Fruit fly (Drosophila melanogaster) whole organism, embryonic: Measurements from ENCODE around the gene CG42449.

Experiments used
- CG10274 ChIP-seq: fragments of 200-800 bp; sonication (Bioruptor generic); optimal IDR thresholded peaks from 3 replicates; lab custom pipeline; 2017; ENCODE audit warnings: missing biosample characterization, mild to moderate bottlenecking, missing genetic modification characterization
- CG10979 ChIP-seq: fragments of 200-800 bp; sonication (Bioruptor generic); optimal IDR thresholded peaks from 2 replicates; lab custom pipeline; 2018; ENCODE audit warnings: missing biosample characterization, mild to moderate bottlenecking, missing genetic modification characterization, moderate library complexity
- CG11247 ChIP-seq: fragments of 200-800 bp; sonication (Bioruptor generic); IDR thresholded peaks from 2 replicates; pipeline ENCODE4 v1.3.6; 2022; ENCODE audit warnings: missing biosample characterization, missing genetic modification characterization
- CG11504 ChIP-seq: fragments of 200-800 bp; sonication (Bioruptor generic); optimal IDR thresholded peaks from 3 replicates; lab custom pipeline; 2019; ENCODE audit warnings: missing biosample characterization, mild to moderate bottlenecking, missing genetic modification characterization, moderate library complexity
- CG12071 ChIP-seq: fragments of 200-800 bp; sonication (Bioruptor generic); optimal IDR thresholded peaks from 3 replicates; lab custom pipeline; 2018; ENCODE audit warnings: missing biosample characterization, mild to moderate bottlenecking, missing genetic modification characterization
- CG13775 ChIP-seq: fragments of 200-800 bp; sonication (Bioruptor generic); optimal IDR thresholded peaks from 3 replicates; lab custom pipeline; 2017; ENCODE audit warnings: missing biosample characterization, mild to moderate bottlenecking, missing genetic modification characterization
- CG17186 ChIP-seq: fragments of 200-800 bp; sonication (Bioruptor generic); optimal IDR thresholded peaks from 3 replicates; lab custom pipeline; 2017; ENCODE audit warnings: missing biosample characterization, missing genetic modification reagents, missing genetic modification characterization
- CG18476 ChIP-seq: fragments of 200-800 bp; sonication (Bioruptor generic); optimal IDR thresholded peaks from 2 replicates; lab custom pipeline; 2016; ENCODE audit warnings: missing biosample characterization, mild to moderate bottlenecking, missing genetic modification characterization
- CG2678 ChIP-seq: fragments of 200-800 bp; sonication (Bioruptor generic); optimal IDR thresholded peaks from 3 replicates; lab custom pipeline; 2019; ENCODE audit warnings: missing biosample characterization, mild to moderate bottlenecking, missing genetic modification characterization, moderate library complexity
- CG30431 ChIP-seq: fragments of 200-800 bp; sonication (Bioruptor generic); optimal IDR thresholded peaks from 2 replicates; lab custom pipeline; 2017; ENCODE audit warnings: missing biosample characterization, missing genetic modification characterization
- CG33557 ChIP-seq: fragments of 200-800 bp; sonication (Bioruptor generic); optimal IDR thresholded peaks from 2 replicates; lab custom pipeline; 2019; ENCODE audit warnings: missing biosample characterization, mild to moderate bottlenecking, missing genetic modification characterization, moderate library complexity
- CG3407 ChIP-seq: fragments of 200-800 bp; sonication (Bioruptor generic); optimal IDR thresholded peaks from 2 replicates; lab custom pipeline; 2018; ENCODE audit warnings: missing biosample characterization, mild to moderate bottlenecking, missing genetic modification characterization
- CG3847 ChIP-seq: fragments of 200-800 bp; sonication (Bioruptor generic); IDR thresholded peaks from 2 replicates; pipeline ENCODE4 v1.3.6; 2022; ENCODE audit warnings: missing biosample characterization, missing genetic modification characterization
- CG4820 ChIP-seq: fragments of 200-800 bp; sonication (Bioruptor generic); optimal IDR thresholded peaks from 3 replicates; lab custom pipeline; 2016; ENCODE audit warnings: missing biosample characterization, missing genetic modification characterization
- CG6272 ChIP-seq: fragments of 200-800 bp; sonication (Bioruptor generic); IDR thresholded peaks from 2 replicates; pipeline ENCODE4 v1.3.6; 2022; ENCODE audit warnings: missing biosample characterization, missing genetic modification characterization
- CG6683 ChIP-seq: fragments of 200-800 bp; sonication (Bioruptor generic); optimal IDR thresholded peaks from 2 replicates; lab custom pipeline; 2017; ENCODE audit warnings: missing biosample characterization, mild to moderate bottlenecking, missing genetic modification characterization, missing genetic modification reagents
- CG6813 ChIP-seq: fragments of 200-800 bp; sonication (Bioruptor generic); optimal IDR thresholded peaks from 2 replicates; lab custom pipeline; 2017; ENCODE audit warnings: missing biosample characterization, missing genetic modification characterization, mild to moderate bottlenecking, moderate library complexity, missing genetic modification reagents
- CG7357 ChIP-seq: fragments of 200-800 bp; sonication (Bioruptor generic); IDR thresholded peaks from 3 replicates; pipeline ENCODE4 v1.3.6; 2022; ENCODE audit warnings: missing biosample characterization, missing genetic modification characterization
- CG7839 ChIP-seq: fragments of 200-800 bp; sonication (Bioruptor generic); optimal IDR thresholded peaks from 3 replicates; lab custom pipeline; 2018; ENCODE audit warnings: missing biosample characterization, mild to moderate bottlenecking, missing genetic modification characterization, moderate library complexity
- CG8089 ChIP-seq: fragments of 200-800 bp; sonication (Bioruptor generic); optimal IDR thresholded peaks from 3 replicates; lab custom pipeline; 2016; ENCODE audit warnings: missing biosample characterization, missing genetic modification characterization
- CG8281 ChIP-seq: fragments of 200-800 bp; sonication (Bioruptor generic); optimal IDR thresholded peaks from 2 replicates; lab custom pipeline; 2018; ENCODE audit warnings: missing biosample characterization, mild to moderate bottlenecking, missing genetic modification characterization, moderate library complexity
- CG8388 ChIP-seq: fragments of 200-800 bp; sonication (Bioruptor generic); optimal IDR thresholded peaks from 2 replicates; lab custom pipeline; 2019; ENCODE audit warnings: missing biosample characterization, mild to moderate bottlenecking, missing genetic modification characterization, moderate library complexity
- Dfd ChIP-seq, 2 experiments: fragments of >200 bp; optimal IDR thresholded peaks; 2 replicates each; lab custom pipeline; 2017; ENCODE audit warnings: missing biosample characterization in 2 of 2, missing genetic modification characterization in 2 of 2
- Eip74EF ChIP-seq, 2 experiments: fragments of 200-800 bp in 1 of 2; fragments of >200 bp in 1 of 2; sonication (Bioruptor generic) in 1 of 2; optimal IDR thresholded peaks; 2 replicates each; lab custom pipeline; 2017 to 2019; ENCODE audit warnings: missing biosample characterization in 2 of 2, missing genetic modification characterization in 2 of 2, mild to moderate bottlenecking in 1 of 2, moderate library complexity in 1 of 2
- Mes4 ChIP-seq: fragments of 200-800 bp; sonication (Bioruptor generic); optimal IDR thresholded peaks from 2 replicates; lab custom pipeline; 2016; ENCODE audit warnings: missing biosample characterization, missing genetic modification characterization
- Nf-YA ChIP-seq: fragments of 200-800 bp; sonication (Bioruptor generic); IDR thresholded peaks from 2 replicates; pipeline ENCODE4 v1.3.6; 2022; ENCODE audit warnings: missing biosample characterization, missing genetic modification characterization
- Opbp ChIP-seq: fragments of 200-800 bp; sonication (Bioruptor generic); IDR thresholded peaks from 3 replicates; pipeline ENCODE4 v1.3.6; 2022; ENCODE audit warnings: missing biosample characterization, missing genetic modification characterization; ENCODE audit not compliant: partially characterized antibody
- Taf1 ChIP-seq: fragments of 200-800 bp; sonication (Bioruptor generic); IDR thresholded peaks from 2 replicates; pipeline ENCODE4 v1.3.6; 2022; ENCODE audit warnings: missing biosample characterization, missing genetic modification characterization
- Usf ChIP-seq: fragments of 200-800 bp; sonication (Bioruptor generic); optimal IDR thresholded peaks from 2 replicates; lab custom pipeline; 2017; ENCODE audit warnings: missing genotype, missing biosample characterization, missing genetic modification characterization
- Xbp1 ChIP-seq: fragments of 200-800 bp; sonication (Bioruptor generic); optimal IDR thresholded peaks from 3 replicates; lab custom pipeline; 2016; ENCODE audit warnings: missing biosample characterization, mild to moderate bottlenecking, missing genetic modification characterization
- aop ChIP-seq: fragments of 200-800 bp; sonication (Bioruptor generic); IDR thresholded peaks from 2 replicates; pipeline ENCODE4 v1.3.6; 2022; ENCODE audit warnings: missing biosample characterization, missing genetic modification characterization
- ap ChIP-seq: fragments of 200-800 bp; sonication (Bioruptor generic); IDR thresholded peaks from 2 replicates; pipeline ENCODE4 v1.3.6; 2022; ENCODE audit warnings: missing biosample characterization, missing genetic modification characterization
- cas ChIP-seq: fragments of 200-800 bp; sonication (Bioruptor generic); IDR thresholded peaks from 2 replicates; pipeline ENCODE4 v1.3.6; 2022; ENCODE audit warnings: missing biosample characterization, missing genetic modification characterization
- crol ChIP-seq: fragments of 200-800 bp; sonication (Bioruptor generic); IDR thresholded peaks from 2 replicates; pipeline ENCODE4 v1.3.6; 2022; ENCODE audit warnings: missing biosample characterization, missing genetic modification characterization
- emc ChIP-seq: fragments of 200-800 bp; sonication (Bioruptor generic); optimal IDR thresholded peaks from 2 replicates; lab custom pipeline; 2016; ENCODE audit warnings: missing biosample characterization, missing genetic modification characterization
- fd64A ChIP-seq: fragments of 200-800 bp; sonication (Bioruptor generic); optimal IDR thresholded peaks from 3 replicates; lab custom pipeline; 2018; ENCODE audit warnings: missing biosample characterization, mild to moderate bottlenecking, missing genetic modification characterization
- ftz-f1 ChIP-seq: fragments of 200-800 bp; sonication (Bioruptor generic); optimal IDR thresholded peaks from 2 replicates; lab custom pipeline; 2016; ENCODE audit warnings: missing biosample characterization, missing genetic modification characterization
- gce ChIP-seq: fragments of 200-800 bp; sonication (Bioruptor generic); IDR thresholded peaks from 3 replicates; pipeline ENCODE4 v1.3.6; 2022; ENCODE audit warnings: missing biosample characterization, missing genetic modification characterization
- h ChIP-seq: fragments of >200 bp; optimal IDR thresholded peaks from 2 replicates; lab custom pipeline; 2017
- hb ChIP-seq: fragments of 200-800 bp; sonication (Bioruptor generic); IDR thresholded peaks from 3 replicates; pipeline ENCODE4 v1.3.6; 2022; ENCODE audit warnings: missing biosample characterization, missing genetic modification characterization; ENCODE audit not compliant: partially characterized antibody
- jumu ChIP-seq: fragments of 200-800 bp; sonication (Bioruptor generic); optimal IDR thresholded peaks from 3 replicates; lab custom pipeline; 2016; ENCODE audit warnings: missing biosample characterization, missing genetic modification characterization
- kay ChIP-seq: fragments of 200-800 bp; sonication (Bioruptor generic); optimal IDR thresholded peaks from 2 replicates; lab custom pipeline; 2016; ENCODE audit warnings: missing biosample characterization, missing genetic modification characterization
- mld ChIP-seq: fragments of 200-800 bp; sonication (Bioruptor generic); IDR thresholded peaks from 3 replicates; pipeline ENCODE4 v1.3.6; 2022; ENCODE audit warnings: missing biosample characterization, missing genetic modification characterization; ENCODE audit not compliant: partially characterized antibody
- nau ChIP-seq: fragments of 200-800 bp; sonication (Bioruptor generic); optimal IDR thresholded peaks from 3 replicates; lab custom pipeline; 2017; ENCODE audit warnings: missing biosample characterization, mild to moderate bottlenecking, missing genetic modification characterization, missing genetic modification reagents
- repo ChIP-seq: fragments of 200-800 bp; sonication (Bioruptor generic); optimal IDR thresholded peaks from 2 replicates; lab custom pipeline; 2016; ENCODE audit warnings: missing biosample characterization, missing genetic modification characterization
- ssp ChIP-seq: fragments of 200-800 bp; sonication (Bioruptor generic); IDR thresholded peaks from 2 replicates; pipeline ENCODE4 v1.3.6; 2022; ENCODE audit warnings: missing biosample characterization, missing genetic modification characterization
- tap ChIP-seq: fragments of 200-800 bp; optimal IDR thresholded peaks from 3 replicates; lab custom pipeline; 2019; ENCODE audit warnings: missing biosample characterization, mild to moderate bottlenecking, missing genetic modification characterization, moderate library complexity
- tio ChIP-seq: fragments of 200-800 bp; sonication (Bioruptor generic); optimal IDR thresholded peaks from 2 replicates; lab custom pipeline; 2017; ENCODE audit warnings: missing biosample characterization, missing genetic modification characterization, inconsistent platforms
- trh ChIP-seq: fragments of 200-800 bp; sonication (Bioruptor generic); optimal IDR thresholded peaks from 2 replicates; lab custom pipeline; 2016; ENCODE audit warnings: missing biosample characterization, missing genetic modification characterization
- zfh1 ChIP-seq: fragments of 200-800 bp; sonication (Bioruptor generic); IDR thresholded peaks from 3 replicates; pipeline ENCODE4 v1.3.6; 2022; ENCODE audit warnings: missing biosample characterization, missing genetic modification characterization

CG42449 gene

dm6 chrX:5679079-5679932 is 3.7 kb upstream of the CG42449 start (continued):
- TF ChIP-seq CG10979 (tag; lab: Kevin White, UChicago) (peak; percentile 78), tio (GFP tag; lab: Kevin White, UChicago) (no peak), CG8281 (tag; lab: Kevin White, UChicago) (no peak), zfh1 (peak; percentile 71; the same call in 2 of the 3 replicates), CG6683 (GFP tag; lab: Kevin White, UChicago) (no peak), CG3407 (GFP tag; lab: Kevin White, UChicago) (peak; percentile 46), jumu (peak; percentile 39), repo (GFP tag; lab: Kevin White, UChicago) (no peak), ssp (GFP tag; lab: Robert Waterston, UW) (no peak), Dfd (GFP tag; optimal IDR thresholded peaks at IDR 0.05; lab: Kevin White, UChicago) (no peak), CG8388 (peak; percentile 62), emc (GFP tag; lab: Kevin White, UChicago) (no peak), Opbp (GFP tag; lab: Robert Waterston, UW) (no peak), CG2678 (tag; lab: Kevin White, UChicago) (no peak), CG4820 (peak; percentile 50), CG33557 (GFP tag; lab: Kevin White, UChicago) (peak; percentile 24), Usf (GFP tag; lab: Kevin White, UChicago) (no peak), CG6272 (no peak), CG13775 (GFP tag; lab: Kevin White, UChicago) (peak; percentile 33), CG17186 (GFP tag; lab: Kevin White, UChicago) (no peak), nau (no peak), CG18476 (peak; percentile 14), h (no peak), CG10274 (no peak), CG7357 (GFP tag; lab: Robert Waterston, UW) (no peak), gce (no peak), ftz-f1 (GFP tag; lab: Kevin White, UChicago) (no peak), CG8089 (GFP tag; lab: Kevin White, UChicago) (peak; percentile 66), mld (GFP tag; lab: Robert Waterston, UW) (no peak), cas (GFP tag; lab: Robert Waterston, UW) (no peak), crol (GFP tag; lab: Robert Waterston, UW) (no peak), trh (GFP tag; lab: Kevin White, UChicago) (no peak), tap (no peak), Mes4 (GFP tag; lab: Kevin White, UChicago) (peak; percentile 40), CG30431 (GFP tag; lab: Kevin White, UChicago) (peak; percentile 51), CG7839 (no peak), Nf-YA (no peak), ap (GFP tag; lab: Robert Waterston, UW) (no peak), CG6813 (peak; percentile 43), Xbp1 (GFP tag; lab: Kevin White, UChicago) (peak; percentile 44), aop (GFP tag; lab: Robert Waterston, UW) (no peak), fd64A (no peak), CG12071 (GFP tag; lab: Kevin White, UChicago) (no peak), Eip74EF (GFP tag; optimal IDR thresholded peaks at IDR 0.05; lab: Kevin White, UChicago) (no peak), CG11247 (no peak), kay (GFP tag; lab: Kevin White, UChicago) (peak; percentile 39), CG3847 (no peak), hb (no peak), Taf1 (GFP tag; lab: Robert Waterston, UW) (no peak), CG11504 (no peak)
